Fruit fly (Drosophila melanogaster): ENCODE measurements around the gene Muc30E.

Gene Muc30E

dm6 chr2L:9903028-9903427 lies at the start of gene Muc30E:
Gene Muc30E (minus strand): TSS chr2L:9903128.
- no peak for TF ChIP-seq CG8478 (optimal IDR thresholded peaks at IDR 0.05)
- TF ChIP-seq Dll (optimal IDR thresholded peaks at IDR 0.05), result no peak
- TF ChIP-seq pan (optimal IDR thresholded peaks at IDR 0.05), result no peak
- no peak for TF ChIP-seq psq (optimal IDR thresholded peaks at IDR 0.05)
- TF ChIP-seq usp (GFP tag; optimal IDR thresholded peaks at IDR 0.05), result no peak
- no peak for TF ChIP-seq EcR (GFP tag; optimal IDR thresholded peaks at IDR 0.05)

- no peak for TF ChIP-seq psq (optimal IDR thresholded peaks at IDR 0.05)
- no peak for TF ChIP-seq usp (GFP tag; optimal IDR thresholded peaks at IDR 0.05)
- TF ChIP-seq CG8478 (optimal IDR thresholded peaks at IDR 0.05), result no peak
- TF ChIP-seq Dll (optimal IDR thresholded peaks at IDR 0.05), result no peak
- TF ChIP-seq pan (optimal IDR thresholded peaks at IDR 0.05), result no peak
- TF ChIP-seq EcR (GFP tag; optimal IDR thresholded peaks at IDR 0.05), result no peak
Observed at dm6 chr2L:9949178-9950062, 46.5 kb upstream of the Muc30E start.

dm6 chr2L:9948520-9948858 lies 45.6 kb upstream of the Muc30E start:
- TF ChIP-seq psq (optimal IDR thresholded peaks at IDR 0.05) (no peak), Dll (optimal IDR thresholded peaks at IDR 0.05) (no peak)

- no peak for TF ChIP-seq pan (optimal IDR thresholded peaks at IDR 0.05)
- TF ChIP-seq psq (optimal IDR thresholded peaks at IDR 0.05), result no peak
- TF ChIP-seq Dll (optimal IDR thresholded peaks at IDR 0.05), result no peak
- no peak for TF ChIP-seq CG8478 (optimal IDR thresholded peaks at IDR 0.05)
- no peak for TF ChIP-seq usp (GFP tag; optimal IDR thresholded peaks at IDR 0.05)
- no peak for TF ChIP-seq EcR (GFP tag; optimal IDR thresholded peaks at IDR 0.05)
Observed at dm6 chr2L:9947738-9948519, 45.0 kb upstream of the Muc30E start.

dm6 chr2L:9947265-9947664 lies 44.3 kb upstream of the Muc30E start, which contains the start of gene CG5853:
Gene CG5853 (minus strand): TSS chr2L:9947648.
- TF ChIP-seq pan (optimal IDR thresholded peaks at IDR 0.05) (no peak), Dll (optimal IDR thresholded peaks at IDR 0.05) (no peak), EcR (GFP tag; optimal IDR thresholded peaks at IDR 0.05) (no peak), CG8478 (optimal IDR thresholded peaks at IDR 0.05) (no peak), psq (optimal IDR thresholded peaks at IDR 0.05) (no peak), usp (GFP tag; optimal IDR thresholded peaks at IDR 0.05) (no peak)

dm6 chr2L:9946051-9946450 lies 43.1 kb upstream of the Muc30E start:
- TF ChIP-seq psq (optimal IDR thresholded peaks at IDR 0.05) (no peak), Dll (optimal IDR thresholded peaks at IDR 0.05) (no peak), CG8478 (optimal IDR thresholded peaks at IDR 0.05) (no peak), EcR (GFP tag; optimal IDR thresholded peaks at IDR 0.05) (no peak)

dm6 chr2L:9945086-9945485 lies 42.2 kb upstream of the Muc30E start:
- no peak for TF ChIP-seq psq (optimal IDR thresholded peaks at IDR 0.05)
- no peak for TF ChIP-seq usp (GFP tag; optimal IDR thresholded peaks at IDR 0.05)
- no peak for TF ChIP-seq EcR (GFP tag; optimal IDR thresholded peaks at IDR 0.05)
- no peak for TF ChIP-seq pan (optimal IDR thresholded peaks at IDR 0.05)
- TF ChIP-seq CG8478 (optimal IDR thresholded peaks at IDR 0.05), result no peak
- TF ChIP-seq Dll (optimal IDR thresholded peaks at IDR 0.05), result no peak

dm6 chr2L:9943521-9943920 lies 40.6 kb upstream of the Muc30E start:
- TF ChIP-seq EcR (GFP tag; optimal IDR thresholded peaks at IDR 0.05), result no peak
- no peak for TF ChIP-seq psq (optimal IDR thresholded peaks at IDR 0.05)
- TF ChIP-seq usp (GFP tag; optimal IDR thresholded peaks at IDR 0.05), result no peak
- TF ChIP-seq Dll (optimal IDR thresholded peaks at IDR 0.05), result no peak
- no peak for TF ChIP-seq CG8478 (optimal IDR thresholded peaks at IDR 0.05)
- no peak for TF ChIP-seq pan (optimal IDR thresholded peaks at IDR 0.05)

dm6 chr2L:9938631-9939256 lies 35.8 kb upstream of the Muc30E start, which contains the start of the genes Datp and CG4619:
Gene Datp (minus strand): TSS chr2L:9938790.
Gene CG4619 (plus strand): TSS chr2L:9938863.
- TF ChIP-seq usp (GFP tag; optimal IDR thresholded peaks at IDR 0.05), result no peak
- no peak for TF ChIP-seq Dll (optimal IDR thresholded peaks at IDR 0.05)
- TF ChIP-seq pan (optimal IDR thresholded peaks at IDR 0.05), result no peak
- no peak for TF ChIP-seq EcR (GFP tag; optimal IDR thresholded peaks at IDR 0.05)
- TF ChIP-seq psq (optimal IDR thresholded peaks at IDR 0.05), result no peak
- TF ChIP-seq CG8478 (optimal IDR thresholded peaks at IDR 0.05), result no peak

- TF ChIP-seq pan (optimal IDR thresholded peaks at IDR 0.05), result no peak
- TF ChIP-seq Dll (optimal IDR thresholded peaks at IDR 0.05), result no peak
- no peak for TF ChIP-seq EcR (GFP tag; optimal IDR thresholded peaks at IDR 0.05)
- no peak for TF ChIP-seq usp (GFP tag; optimal IDR thresholded peaks at IDR 0.05)
- no peak for TF ChIP-seq CG8478 (optimal IDR thresholded peaks at IDR 0.05)
- TF ChIP-seq psq (optimal IDR thresholded peaks at IDR 0.05), result no peak
Observed at dm6 chr2L:9937908-9938307, 35.0 kb upstream of the Muc30E start, which contains the start of gene Arglu1. Gene Arglu1 (minus strand): TSS chr2L:9938134.

- no peak for TF ChIP-seq EcR (GFP tag; optimal IDR thresholded peaks at IDR 0.05)
- no peak for TF ChIP-seq pan (optimal IDR thresholded peaks at IDR 0.05)
- no peak for TF ChIP-seq usp (GFP tag; optimal IDR thresholded peaks at IDR 0.05)
- TF ChIP-seq psq (optimal IDR thresholded peaks at IDR 0.05), result no peak
- no peak for TF ChIP-seq Dll (optimal IDR thresholded peaks at IDR 0.05)
- TF ChIP-seq CG8478 (optimal IDR thresholded peaks at IDR 0.05), result no peak
Observed at dm6 chr2L:9933063-9933462, 30.1 kb upstream of the Muc30E start, which contains the start of gene Cpr30F. Gene Cpr30F (minus strand): TSS chr2L:9933163.

Data from whole organism.